Worm (Caenorhabditis elegans) whole organism, late embryonic: Measurements from ENCODE around the gene F34D10.8.

Experiments used
- K02D7.2 ChIP-seq: sonication (generic microtip); optimal IDR thresholded peaks from 2 replicates; lab custom pipeline; 2017; ENCODE audit warnings: mild to moderate bottlenecking, missing genetic modification characterization, missing compliant biosample characterization
- K09A11.1 ChIP-seq: sonication (generic microtip); optimal IDR thresholded peaks from 2 replicates; lab custom pipeline; 2017; ENCODE audit warnings: antibody characterized with exemption, mild to moderate bottlenecking, missing genetic modification characterization, missing compliant biosample characterization; ENCODE audit not compliant: insufficient read depth
- Y22D7AL.16 ChIP-seq: sonication (generic microtip); optimal IDR thresholded peaks from 2 replicates; lab custom pipeline; 2016; ENCODE audit warnings: missing genetic modification characterization, missing compliant biosample characterization
- ahr-1 ChIP-seq: sonication (generic microtip); optimal IDR thresholded peaks from 2 replicates; lab custom pipeline; 2016; ENCODE audit warnings: missing genetic modification characterization, missing compliant biosample characterization
- ceh-14 ChIP-seq: sonication (generic microtip); optimal IDR thresholded peaks from 2 replicates; lab custom pipeline; 2016; ENCODE audit warnings: missing genotype, missing genetic modification characterization, missing compliant biosample characterization
- ceh-18 ChIP-seq: sonication (generic microtip); optimal IDR thresholded peaks from 2 replicates; lab custom pipeline; 2016; ENCODE audit warnings: missing genetic modification characterization, missing compliant biosample characterization
- ceh-2 ChIP-seq: sonication (generic microtip); optimal IDR thresholded peaks from 2 replicates; lab custom pipeline; 2016; ENCODE audit warnings: missing genotype, missing genetic modification characterization, missing compliant biosample characterization
- ceh-24 ChIP-seq: sonication (generic microtip); optimal IDR thresholded peaks from 2 replicates; lab custom pipeline; 2016; ENCODE audit warnings: mild to moderate bottlenecking, missing genetic modification characterization, missing compliant biosample characterization
- ceh-30 ChIP-seq: fragments of 150-350 bp; optimal IDR thresholded peaks from 2 replicates; lab custom pipeline; 2014; ENCODE audit warnings: missing biosample characterization, missing genetic modification characterization
- ceh-34 ChIP-seq: sonication (generic microtip); optimal IDR thresholded peaks from 2 replicates; lab custom pipeline; 2016; ENCODE audit warnings: mild to moderate bottlenecking, missing genetic modification characterization, missing compliant biosample characterization
- ceh-45 ChIP-seq: fragments of 200-800 bp; sonication (Bioruptor generic); IDR thresholded peaks from 2 replicates; pipeline ENCODE4 v1.3.6; 2022; ENCODE audit warnings: missing genetic modification reagents, missing genetic modification characterization, missing compliant biosample characterization
- ceh-48 ChIP-seq: sonication (generic microtip); optimal IDR thresholded peaks from 2 replicates; lab custom pipeline; 2016; ENCODE audit warnings: missing genetic modification characterization, inconsistent platforms, missing compliant biosample characterization
- che-1 ChIP-seq: sonication (generic microtip); optimal IDR thresholded peaks from 2 replicates; lab custom pipeline; 2016; ENCODE audit warnings: mild to moderate bottlenecking, missing genetic modification characterization, missing compliant biosample characterization
- dmd-4 ChIP-seq: sonication (generic microtip); optimal IDR thresholded peaks from 2 replicates; lab custom pipeline; 2016; ENCODE audit warnings: borderline replicate concordance, missing genetic modification characterization, missing compliant biosample characterization
- fax-1 ChIP-seq: sonication (generic microtip); optimal IDR thresholded peaks from 2 replicates; lab custom pipeline; 2016; ENCODE audit warnings: missing genotype, missing genetic modification characterization, missing compliant biosample characterization
- fkh-6 ChIP-seq: sonication (generic microtip); optimal IDR thresholded peaks from 2 replicates; lab custom pipeline; 2016; ENCODE audit warnings: missing genetic modification characterization, missing compliant biosample characterization
- gmeb-2 ChIP-seq: sonication (generic microtip); optimal IDR thresholded peaks from 2 replicates; lab custom pipeline; 2016; ENCODE audit warnings: missing genetic modification characterization, inconsistent platforms, missing compliant biosample characterization
- hlh-13 ChIP-seq: fragments of 200-800 bp; sonication (Bioruptor generic); optimal IDR thresholded peaks from 2 replicates; lab custom pipeline; 2018; ENCODE audit warnings: mild to moderate bottlenecking, missing genetic modification characterization, missing compliant biosample characterization
- hlh-15 ChIP-seq: sonication (generic microtip); optimal IDR thresholded peaks from 2 replicates; lab custom pipeline; 2016; ENCODE audit warnings: missing genetic modification characterization, missing compliant biosample characterization
- hlh-8 ChIP-seq: sonication (generic microtip); optimal IDR thresholded peaks from 2 replicates; lab custom pipeline; 2016; ENCODE audit warnings: missing genotype, missing genetic modification characterization, missing compliant biosample characterization
- lin-11 ChIP-seq: fragments of 200-800 bp; sonication (Bioruptor generic); optimal IDR thresholded peaks from 2 replicates; lab custom pipeline; 2018; ENCODE audit warnings: mild to moderate bottlenecking, missing genetic modification characterization, missing compliant biosample characterization
- nhr-11 ChIP-seq: fragments of 150-350 bp; optimal IDR thresholded peaks from 2 replicates; lab custom pipeline; 2014; ENCODE audit warnings: missing biosample characterization, missing genetic modification characterization
- nhr-232 ChIP-seq: sonication (generic microtip); optimal IDR thresholded peaks from 2 replicates; lab custom pipeline; 2016; ENCODE audit warnings: missing genetic modification characterization, missing compliant biosample characterization
- odd-2 ChIP-seq: sonication (generic microtip); optimal IDR thresholded peaks from 2 replicates; lab custom pipeline; 2017; ENCODE audit warnings: antibody characterized with exemption, mild to moderate bottlenecking, missing genetic modification characterization, missing compliant biosample characterization
- pag-3 ChIP-seq: sonication (generic microtip); optimal IDR thresholded peaks from 2 replicates; lab custom pipeline; 2016; ENCODE audit warnings: missing compliant biosample characterization, missing genetic modification characterization, borderline replicate concordance
- pax-1 ChIP-seq: fragments of 150-350 bp; optimal IDR thresholded peaks from 2 replicates; lab custom pipeline; 2014; ENCODE audit warnings: missing biosample characterization, missing genetic modification characterization
- pqm-1 ChIP-seq: sonication (generic microtip); optimal IDR thresholded peaks from 2 replicates; lab custom pipeline; 2016; ENCODE audit warnings: missing genetic modification characterization, missing compliant biosample characterization
- pros-1 ChIP-seq: fragments of 150-350 bp; optimal IDR thresholded peaks from 2 replicates; lab custom pipeline; 2014; ENCODE audit warnings: missing biosample characterization, missing genetic modification reagents, missing genetic modification characterization
- tbx-2 ChIP-seq: sonication (generic microtip); optimal IDR thresholded peaks from 2 replicates; lab custom pipeline; 2016; ENCODE audit warnings: missing genetic modification characterization, missing compliant biosample characterization
- tbx-7 ChIP-seq: sonication (generic microtip); optimal IDR thresholded peaks from 2 replicates; lab custom pipeline; 2016; ENCODE audit warnings: missing genotype, missing genetic modification characterization, missing compliant biosample characterization
- unc-42 ChIP-seq: sonication (generic microtip); optimal IDR thresholded peaks from 2 replicates; lab custom pipeline; 2016; ENCODE audit warnings: missing genotype, missing genetic modification characterization, missing compliant biosample characterization
- unc-55 ChIP-seq: sonication (generic microtip); optimal IDR thresholded peaks from 2 replicates; lab custom pipeline; 2017; ENCODE audit warnings: missing biosample characterization, missing genetic modification reagents, missing genetic modification characterization
- zip-5 ChIP-seq: sonication (generic microtip); optimal IDR thresholded peaks from 2 replicates; lab custom pipeline; 2016; ENCODE audit warnings: missing genetic modification characterization, missing compliant biosample characterization
- ztf-16 ChIP-seq: sonication (generic microtip); optimal IDR thresholded peaks from 2 replicates; lab custom pipeline; 2017; ENCODE audit warnings: missing genetic modification characterization, missing compliant biosample characterization

The F34D10.8 gene

DNA sequence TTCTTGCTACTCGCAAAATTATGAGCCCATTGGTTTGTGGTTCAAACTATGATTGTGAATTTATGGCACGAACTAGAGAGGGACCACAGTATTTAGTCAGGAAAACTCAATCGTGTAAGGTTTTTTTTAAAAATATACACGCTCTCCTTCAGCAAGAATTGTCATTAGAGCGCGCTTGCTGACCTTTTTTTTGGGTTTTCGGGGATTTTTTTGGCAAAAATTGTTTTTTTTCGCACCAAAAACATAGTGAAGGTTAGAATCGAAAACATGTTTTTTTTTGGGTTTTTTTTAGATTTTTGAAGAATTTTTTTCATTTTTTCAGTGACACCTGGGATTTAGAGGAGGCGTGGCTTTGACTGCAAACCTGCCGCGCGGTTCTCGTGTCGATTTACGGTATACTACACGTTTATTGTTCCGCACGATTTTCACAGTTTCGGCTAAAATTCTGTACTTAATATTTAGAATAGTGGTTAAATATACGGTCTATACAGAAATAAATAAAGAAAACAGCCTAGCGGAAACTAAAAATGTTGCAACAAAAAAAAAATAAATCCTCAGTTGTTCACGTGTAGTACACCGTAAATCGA is 14.4 kb upstream of the F34D10.8 start:
- TF ChIP-seq tbx-2 (peak; percentile 16), nhr-232 (no peak)

DNA sequence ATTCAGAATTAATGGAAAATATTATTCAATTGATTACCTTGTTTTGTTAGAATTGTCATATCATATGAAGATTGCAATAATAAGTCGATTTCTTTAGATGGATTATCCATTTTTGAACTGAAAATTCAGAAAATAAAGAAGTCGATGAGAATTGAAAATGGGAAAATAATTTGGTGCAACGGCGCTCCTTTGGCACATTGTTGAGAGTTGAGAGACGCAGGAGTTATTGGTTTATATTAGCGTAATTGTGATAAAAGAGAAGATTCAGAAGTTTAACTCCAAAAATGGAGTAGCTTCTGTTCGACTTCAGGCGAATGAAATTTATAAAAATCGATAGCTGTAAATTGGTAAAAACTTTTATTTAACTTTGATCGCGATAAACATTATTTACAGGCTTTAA is 11.0 kb upstream of the F34D10.8 start, which contains the start of gene C14B1.8:
Gene C14B1.8 (minus strand): TSS at position 117 of the 400 bp plus-strand sequence.
- peak; percentile 95 for TF ChIP-seq unc-42 (tag; lab: Kevin White, UChicago)
- TF ChIP-seq gmeb-2 (tag; lab: Kevin White, UChicago) = no peak
- TF ChIP-seq, all 69 proteins: peak for 1

DNA sequence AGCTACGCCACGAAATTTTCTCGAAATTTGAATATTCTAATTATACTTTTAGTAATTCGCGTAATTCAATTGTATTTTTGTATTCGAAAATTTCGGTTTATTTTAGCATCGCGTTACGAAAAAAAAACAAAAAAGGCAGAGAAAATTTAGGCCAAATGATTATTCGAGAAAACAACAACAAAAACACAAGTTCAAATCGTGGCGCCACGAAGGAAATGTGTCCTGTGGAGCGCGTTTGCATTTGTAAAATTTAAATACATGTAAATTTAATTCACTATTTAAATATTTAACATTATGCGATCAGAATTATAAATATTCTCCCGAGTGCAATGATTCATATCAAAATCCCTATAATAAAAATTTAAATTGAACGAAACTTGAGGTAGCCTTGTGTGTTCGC is 6.8 kb upstream of the F34D10.8 start:
- TF ChIP-seq odd-2 (tag; lab: Kevin White, UChicago) (no peak), fax-1 (tag; lab: Kevin White, UChicago) (no peak), pqm-1 (tag; lab: Kevin White, UChicago) (no peak), ahr-1 (tag; lab: Kevin White, UChicago) (no peak), nhr-232 (no peak), hlh-13 (no peak), ceh-14 (tag; lab: Kevin White, UChicago) (no peak), Y22D7AL.16 (tag; lab: Kevin White, UChicago) (no peak), lin-11 (tag; lab: Kevin White, UChicago) (no peak), ceh-30 (tag; lab: Kevin White, UChicago) (no peak), K09A11.1 (tag; lab: Kevin White, UChicago) (no peak), ceh-2 (tag; lab: Kevin White, UChicago) (no peak), nhr-11 (tag; lab: Kevin White, UChicago) (no peak), che-1 (tag; lab: Kevin White, UChicago) (no peak), ztf-16 (tag; lab: Kevin White, UChicago) (no peak), tbx-7 (tag; lab: Kevin White, UChicago) (no peak), unc-55 (no peak), ceh-34 (no peak)

DNA sequence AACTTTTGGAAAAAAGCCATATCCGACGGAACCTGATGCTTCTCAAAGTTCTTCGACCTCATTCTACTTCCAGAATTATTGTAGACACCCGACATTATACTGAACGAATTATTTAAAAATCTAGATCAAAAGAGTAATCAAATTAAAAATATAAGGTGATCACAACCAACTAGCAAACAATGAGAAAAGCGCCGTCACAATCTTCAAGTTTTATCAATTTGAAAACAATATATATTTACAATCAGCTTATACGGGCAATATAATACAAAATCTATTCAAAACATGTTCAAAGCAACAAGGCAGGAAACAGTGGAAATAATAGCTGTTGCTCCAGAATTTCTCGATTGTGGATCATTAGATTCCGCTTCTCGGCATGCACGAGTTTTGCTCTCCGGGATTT is 5.7 kb upstream of the F34D10.8 start, which contains the start of gene C14B1.12:
Gene C14B1.12 (minus strand): TSS at position 101 of the 400 bp plus-strand sequence.
- no peak for TF ChIP-seq nhr-11 (tag; lab: Kevin White, UChicago)

DNA sequence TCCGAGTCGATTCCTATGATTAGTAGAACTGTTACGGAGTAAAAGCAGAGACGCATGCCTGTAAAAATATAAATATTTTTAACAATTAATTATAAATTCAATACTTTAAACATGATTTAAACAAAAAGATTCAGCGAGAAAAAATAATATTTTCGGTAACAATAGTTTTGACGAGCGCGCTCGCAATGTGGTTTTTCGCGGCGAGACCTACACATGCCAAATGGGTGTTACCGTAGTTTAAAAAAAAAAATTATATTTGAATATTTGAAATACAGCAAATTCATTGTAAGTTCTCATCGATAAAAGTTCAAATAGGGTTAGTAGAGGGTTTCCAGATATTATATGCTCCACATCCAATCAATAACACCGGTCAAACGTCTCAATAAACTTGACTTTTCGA is 4.1 kb upstream of the F34D10.8 start, which contains the start of gene gldi-5:
Gene gldi-5 (minus strand): TSS at position 58 of the 400 bp plus-strand sequence.
- TF ChIP-seq ceh-18 (tag; lab: Kevin White, UChicago) (no peak), hlh-13 (no peak), nhr-232 (no peak), pax-1 (no peak), fkh-6 (tag; lab: Kevin White, UChicago) (no peak), K02D7.2 (no peak), ceh-14 (tag; lab: Kevin White, UChicago) (no peak), zip-5 (no peak), ceh-45 (GFP tag; lab: Robert Waterston, UW) (no peak)

DNA sequence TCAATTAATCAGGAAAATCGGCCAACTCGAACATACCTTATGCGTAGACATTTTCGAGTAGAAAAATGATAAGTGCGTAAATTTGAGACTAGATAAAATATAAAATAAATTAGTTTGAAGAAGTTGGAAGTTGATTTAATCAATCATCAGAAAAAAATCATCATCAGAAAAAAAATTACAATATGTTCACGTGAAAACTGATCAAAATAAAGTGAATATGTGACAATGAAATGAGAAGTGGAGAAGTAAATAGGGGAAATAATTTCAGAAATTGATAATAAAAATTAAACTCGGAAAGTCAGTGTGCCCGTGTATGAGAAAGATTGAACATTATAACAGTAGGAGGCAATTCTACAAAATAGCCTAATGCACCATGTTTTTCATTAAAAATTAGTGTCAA is 1.1 kb upstream of the F34D10.8 start, which contains the start of gene F34D10.9:
Gene F34D10.9 (minus strand): TSS at position 101 of the 400 bp plus-strand sequence.
- no peak for TF ChIP-seq hlh-8 (tag; lab: Kevin White, UChicago)
- no peak for TF ChIP-seq dmd-4 (tag; lab: Kevin White, UChicago)
- TF ChIP-seq pag-3 (tag; lab: Kevin White, UChicago) = no peak
- no peak for TF ChIP-seq ceh-18 (tag; lab: Kevin White, UChicago)
- no peak for TF ChIP-seq ceh-24 (tag; lab: Kevin White, UChicago)
- TF ChIP-seq hlh-15 (tag; lab: Kevin White, UChicago) = no peak
- no peak for TF ChIP-seq pros-1 (tag; lab: Kevin White, UChicago)
- TF ChIP-seq ceh-48 (tag; lab: Kevin White, UChicago) = no peak
